Worm (Caenorhabditis elegans) whole organism, L4 larva: Measurements from ENCODE around the gene sms-2.

Source experiments
- D1046.2 ChIP-seq: fragments of 200-800 bp; sonication (Bioruptor generic); IDR thresholded peaks from 2 replicates; pipeline ENCODE4 v1.3.6; 2022; ENCODE audit warnings: missing genetic modification characterization, missing compliant biosample characterization
- F26F4.8 ChIP-seq: fragments of 200-800 bp; sonication (Bioruptor generic); conservative IDR thresholded peaks from 2 replicates; pipeline ENCODE4 v1.3.6; 2022; ENCODE audit warnings: missing genetic modification characterization, missing compliant biosample characterization
- F44E2.7 ChIP-seq: fragments of 200-800 bp; sonication (Bioruptor generic); IDR thresholded peaks from 2 replicates; pipeline ENCODE4 v2.1.2; 2022; ENCODE audit warnings: missing genetic modification characterization, missing compliant biosample characterization
- T20F7.1 ChIP-seq: fragments of 200-800 bp; sonication (Bioruptor generic); optimal IDR thresholded peaks from 2 replicates; lab custom pipeline; 2018; ENCODE audit warnings: mild to moderate bottlenecking, missing genetic modification characterization, missing compliant biosample characterization
- Y105C5A.15 ChIP-seq: fragments of 200-800 bp; sonication (Bioruptor generic); IDR thresholded peaks from 2 replicates; pipeline ENCODE4 v1.3.6; 2022; ENCODE audit warnings: missing genetic modification characterization, missing compliant biosample characterization
- ZK337.2 ChIP-seq: fragments of 200-800 bp; sonication (Bioruptor generic); IDR thresholded peaks from 2 replicates; pipeline ENCODE4 v1.3.6; 2022; ENCODE audit warnings: missing genetic modification reagents, missing genetic modification characterization, missing compliant biosample characterization
- aha-1 ChIP-seq: fragments of 150-350 bp; peaks from one replicate; lab custom pipeline; 2014; ENCODE audit warnings: missing biosample characterization, missing genetic modification characterization
- aly-2 ChIP-seq: sonication (generic microtip); optimal IDR thresholded peaks from 2 replicates; lab custom pipeline; 2018; ENCODE audit warnings: missing biosample characterization, missing genetic modification characterization
- attf-4 ChIP-seq: sonication (generic microtip); optimal IDR thresholded peaks from 3 replicates; lab custom pipeline; 2017; ENCODE audit warnings: missing biosample characterization, missing genetic modification characterization
- ceh-20 ChIP-seq: fragments of 200-800 bp; sonication (Bioruptor generic); IDR thresholded peaks from 2 replicates; pipeline ENCODE4 v1.3.6; 2022; ENCODE audit warnings: missing genetic modification reagents, missing genetic modification characterization, missing compliant biosample characterization
- ceh-32 ChIP-seq: sonication (generic microtip); optimal IDR thresholded peaks from 2 replicates; lab custom pipeline; 2016; ENCODE audit warnings: mild to moderate bottlenecking, missing genetic modification characterization, missing compliant biosample characterization; ENCODE audit not compliant: poor library complexity
- ces-1 ChIP-seq: fragments of 150-350 bp; sonication (generic microtip); optimal IDR thresholded peaks from 4 replicates; lab custom pipeline; 2014; ENCODE audit warnings: missing biosample characterization, missing genetic modification reagents, missing genetic modification characterization
- ctbp-1 ChIP-seq: fragments of 200-800 bp; sonication (Bioruptor generic); IDR thresholded peaks from 2 replicates; pipeline ENCODE4 v1.3.6; 2022; ENCODE audit warnings: missing genetic modification reagents, missing genetic modification characterization, missing compliant biosample characterization
- daf-8 ChIP-seq: fragments of 200-800 bp; sonication (Bioruptor generic); IDR thresholded peaks from 2 replicates; pipeline ENCODE4 v1.3.6; 2022; ENCODE audit warnings: missing genetic modification characterization, missing compliant biosample characterization
- dve-1 ChIP-seq: sonication (generic microtip); optimal IDR thresholded peaks from 2 replicates; lab custom pipeline; 2017; ENCODE audit warnings: antibody characterized with exemption, mild to moderate bottlenecking, missing genetic modification characterization, missing compliant biosample characterization; ENCODE audit not compliant: insufficient read depth
- egl-27 ChIP-seq: sonication (generic microtip); optimal IDR thresholded peaks from 3 replicates; lab custom pipeline; 2017; ENCODE audit warnings: missing biosample characterization, missing genetic modification reagents, missing genetic modification characterization
- fkh-10 ChIP-seq: fragments of 150-350 bp; optimal IDR thresholded peaks from 2 replicates; lab custom pipeline; 2014; ENCODE audit warnings: missing biosample characterization, missing genetic modification reagents, missing genetic modification characterization
- fos-1 ChIP-seq: fragments of 150-350 bp; optimal IDR thresholded peaks from 2 replicates; lab custom pipeline; 2014; ENCODE audit warnings: missing biosample characterization, missing genetic modification characterization
- hlh-11 ChIP-seq: fragments of 200-800 bp; sonication (Bioruptor generic); optimal IDR thresholded peaks from 2 replicates; lab custom pipeline; 2018; ENCODE audit warnings: mild to moderate bottlenecking, missing genetic modification characterization, missing compliant biosample characterization
- hlh-30 ChIP-seq: sonication (generic microtip); optimal IDR thresholded peaks from 2 replicates; lab custom pipeline; 2017; ENCODE audit warnings: antibody characterized with exemption, mild to moderate bottlenecking, missing genetic modification characterization, missing compliant biosample characterization; ENCODE audit not compliant: insufficient read depth
- jun-1 ChIP-seq: fragments of 150-350 bp; optimal IDR thresholded peaks from 2 replicates; lab custom pipeline; 2014; ENCODE audit warnings: missing biosample characterization, missing genetic modification reagents, missing genetic modification characterization
- lin-1 ChIP-seq: fragments of 200-800 bp; sonication (Bioruptor generic); IDR thresholded peaks from 2 replicates; pipeline ENCODE4 v1.3.6; 2022; ENCODE audit warnings: missing genetic modification reagents, missing genetic modification characterization, missing compliant biosample characterization
- lin-13 ChIP-seq: fragments of 150-350 bp; optimal IDR thresholded peaks from 2 replicates; lab custom pipeline; 2014; ENCODE audit warnings: missing biosample characterization, missing genetic modification reagents, missing genetic modification characterization
- lin-38 ChIP-seq: fragments of 200-800 bp; sonication (Bioruptor generic); IDR thresholded peaks from 2 replicates; pipeline ENCODE4 v1.3.6; 2022; ENCODE audit warnings: missing genetic modification reagents, missing genetic modification characterization, missing compliant biosample characterization
- lir-3 ChIP-seq: sonication (generic microtip); optimal IDR thresholded peaks from 2 replicates; lab custom pipeline; 2016; ENCODE audit warnings: mild to moderate bottlenecking, missing genetic modification characterization, missing compliant biosample characterization
- madf-5 ChIP-seq, 2 experiments: fragments of 200-800 bp; sonication (Bioruptor generic); IDR thresholded peaks; 2 replicates each; pipeline ENCODE4 v1.3.6; 2022; ENCODE audit warnings: missing compliant biosample characterization in 2 of 2, missing genetic modification characterization in 2 of 2
- mep-1 ChIP-seq: fragments of 150-350 bp; sonication (generic microtip); optimal IDR thresholded peaks from 3 replicates; lab custom pipeline; 2014; ENCODE audit warnings: missing biosample characterization, missing genetic modification characterization
- mes-2 ChIP-seq: sonication (generic microtip); optimal IDR thresholded peaks from 2 replicates; lab custom pipeline; 2016; ENCODE audit warnings: missing genotype, mild to moderate bottlenecking, missing genetic modification characterization, missing compliant biosample characterization; ENCODE audit not compliant: poor library complexity, severe bottlenecking
- mxl-3 ChIP-seq: fragments of 200-800 bp; sonication (Bioruptor generic); optimal IDR thresholded peaks from 2 replicates; lab custom pipeline; 2018; ENCODE audit warnings: mild to moderate bottlenecking, missing genetic modification characterization, missing compliant biosample characterization
- nhr-102 ChIP-seq: sonication (generic microtip); optimal IDR thresholded peaks from 2 replicates; lab custom pipeline; 2016; ENCODE audit warnings: mild to moderate bottlenecking, missing genetic modification characterization, moderate library complexity, missing compliant biosample characterization
- nhr-111 ChIP-seq: fragments of 200-800 bp; sonication (Bioruptor generic); optimal IDR thresholded peaks from 2 replicates; lab custom pipeline; 2018; ENCODE audit warnings: mild to moderate bottlenecking, missing genetic modification characterization, missing compliant biosample characterization
- nhr-42 ChIP-seq: fragments of 200-800 bp; sonication (Bioruptor generic); IDR thresholded peaks from 2 replicates; pipeline ENCODE4 v1.3.6; 2022; ENCODE audit warnings: missing genetic modification characterization, missing compliant biosample characterization
- nhr-48 ChIP-seq: sonication (generic microtip); optimal IDR thresholded peaks from 2 replicates; lab custom pipeline; 2016; ENCODE audit warnings: mild to moderate bottlenecking, missing genetic modification characterization, missing compliant biosample characterization
- nhr-76 ChIP-seq: fragments of 150-350 bp; optimal IDR thresholded peaks from 2 replicates; lab custom pipeline; 2014; ENCODE audit warnings: missing biosample characterization, missing genetic modification characterization
- pha-4 ChIP-seq, 2 experiments: fragments of 150-350 bp in 1 of 2; fragments of 200-800 bp in 1 of 2; sonication (Bioruptor generic) in 1 of 2; IDR thresholded peaks in 1 of 2; optimal IDR thresholded peaks in 1 of 2; 2 replicates each; pipeline versions ENCODE4 v1.3.6 to Lab custom; 2014 to 2022; ENCODE audit warnings: missing genetic modification characterization in 2 of 2, missing genetic modification reagents in 2 of 2, missing biosample characterization in 1 of 2, missing compliant biosample characterization in 1 of 2
- pqm-1 ChIP-seq: sonication (generic microtip); optimal IDR thresholded peaks from 2 replicates; lab custom pipeline; 2017; ENCODE audit warnings: missing biosample characterization, missing genetic modification characterization
- rbr-2 ChIP-seq: sonication (generic microtip); optimal IDR thresholded peaks from 2 replicates; lab custom pipeline; 2016; ENCODE audit warnings: missing genotype, missing genetic modification characterization, missing compliant biosample characterization
- saeg-2 ChIP-seq: fragments of 200-800 bp; sonication (Bioruptor generic); IDR thresholded peaks from 2 replicates; pipeline ENCODE4 v1.3.6; 2022; ENCODE audit warnings: missing genetic modification reagents, missing genetic modification characterization, missing compliant biosample characterization
- sdz-12 ChIP-seq: fragments of 200-800 bp; sonication (Bioruptor generic); optimal IDR thresholded peaks from 2 replicates; lab custom pipeline; 2018; ENCODE audit warnings: mild to moderate bottlenecking, missing genetic modification characterization, missing compliant biosample characterization
- skn-1 ChIP-seq: fragments of 150-350 bp; optimal IDR thresholded peaks from 2 replicates; lab custom pipeline; 2014; ENCODE audit warnings: missing biosample characterization, missing genetic modification characterization
- snpc-1.2 ChIP-seq: fragments of 200-800 bp; sonication (Bioruptor generic); IDR thresholded peaks from 2 replicates; pipeline ENCODE4 v1.3.6; 2022; ENCODE audit warnings: missing genetic modification reagents, missing genetic modification characterization, missing compliant biosample characterization
- spr-1 ChIP-seq: sonication (generic microtip); optimal IDR thresholded peaks from 2 replicates; lab custom pipeline; 2016; ENCODE audit warnings: mild to moderate bottlenecking, missing genetic modification characterization, missing compliant biosample characterization
- tag-97 ChIP-seq: fragments of 200-800 bp; sonication (Bioruptor generic); IDR thresholded peaks from 2 replicates; pipeline ENCODE4 v1.3.6; 2022; ENCODE audit warnings: missing genetic modification characterization, missing compliant biosample characterization
- unc-39 ChIP-seq: sonication (generic microtip); optimal IDR thresholded peaks from 2 replicates; lab custom pipeline; 2017; ENCODE audit warnings: missing biosample characterization, missing genetic modification characterization
- vab-7 ChIP-seq: fragments of 200-800 bp; sonication (Bioruptor generic); IDR thresholded peaks from 2 replicates; pipeline ENCODE4 v1.3.6; 2022; ENCODE audit warnings: missing genetic modification reagents, missing genetic modification characterization, missing compliant biosample characterization
- zag-1 ChIP-seq: fragments of 150-350 bp; optimal IDR thresholded peaks from 2 replicates; lab custom pipeline; 2014; ENCODE audit warnings: missing biosample characterization, missing genetic modification characterization
- zfp-3 ChIP-seq: fragments of 200-800 bp; sonication (Bioruptor generic); conservative IDR thresholded peaks from 2 replicates; pipeline ENCODE4 v1.3.6; 2022; ENCODE audit warnings: missing genetic modification reagents, missing genetic modification characterization, missing compliant biosample characterization
- zip-11 ChIP-seq: fragments of 200-800 bp; sonication (Bioruptor generic); IDR thresholded peaks from 2 replicates; pipeline ENCODE4 v1.3.6; 2022; ENCODE audit warnings: missing genetic modification characterization, missing compliant biosample characterization
- zip-2 ChIP-seq: fragments of 150-350 bp; optimal IDR thresholded peaks from 2 replicates; lab custom pipeline; 2014; ENCODE audit warnings: missing biosample characterization, missing genetic modification characterization
- ztf-11 ChIP-seq: fragments of 150-350 bp; optimal IDR thresholded peaks from 2 replicates; lab custom pipeline; 2014; ENCODE audit warnings: missing biosample characterization, missing genetic modification characterization

Gene sms-2

ce11 chrX:957581-957980 is 8.9 kb upstream of the sms-2 start, which contains the start of gene chil-10:
Gene chil-10 (plus strand): TSS chrX:957881.
- TF ChIP-seq nhr-102 (tag; lab: Kevin White, UChicago) (no peak), lin-13 (GFP tag; lab: Kevin White, UChicago) (no peak), zag-1 (tag; lab: Kevin White, UChicago) (no peak), madf-5 (GFP tag; IDR thresholded peaks at IDR 0.05; lab: Robert Waterston, UW) (no peak), saeg-2 (GFP tag; lab: Robert Waterston, UW) (no peak), fkh-10 (GFP tag; lab: Kevin White, UChicago) (no peak), egl-27 (tag; lab: Kevin White, UChicago) (no peak), aha-1 (peak; percentile 6), nhr-42 (no peak)

DNA sequence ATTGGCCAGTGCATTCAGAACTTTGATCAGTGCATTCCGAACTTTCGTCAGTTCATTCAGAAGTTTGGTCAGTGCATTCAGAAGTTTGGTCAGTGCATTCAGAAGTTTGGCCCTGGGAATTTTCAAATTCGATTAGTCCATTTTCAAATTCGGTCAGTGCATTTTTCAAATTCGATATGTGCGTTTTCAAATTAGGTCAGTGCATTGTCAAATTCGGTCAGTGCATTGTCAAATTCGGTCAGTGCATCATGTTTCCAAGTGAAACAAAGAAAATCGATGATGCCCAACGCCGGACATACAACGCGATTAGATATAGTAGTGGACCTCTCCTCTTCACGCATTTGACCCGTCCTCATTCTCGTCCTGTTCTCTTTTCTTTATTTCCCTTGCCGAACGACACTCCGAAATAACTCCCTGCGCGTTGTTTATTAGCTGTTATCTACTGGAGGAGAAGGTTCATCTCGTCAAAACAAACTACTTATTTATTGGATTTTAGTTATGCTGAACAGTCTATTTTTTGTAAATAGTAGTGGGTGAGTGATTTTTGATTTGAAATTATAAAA is 5.9 kb upstream of the sms-2 start, which contains the start of gene apm-3:
TSS of gene apm-3 (plus strand) at position 477 of the 563 bp plus-strand sequence.
- TF ChIP-seq mxl-3 (GFP tag; lab: Kevin White, UChicago) (no peak), nhr-48 (tag; lab: Kevin White, UChicago) (no peak), mep-1 (tag; lab: Kevin White, UChicago) (peak; percentile 12), zag-1 (tag; lab: Kevin White, UChicago) (no peak), aha-1 (no peak), D1046.2 (GFP tag; lab: Robert Waterston, UW) (no peak), lin-13 (GFP tag; lab: Kevin White, UChicago) (no peak), ZK337.2 (no peak), lin-38 (GFP tag; lab: Robert Waterston, UW) (no peak), fos-1 (tag; lab: Kevin White, UChicago) (no peak), nhr-111 (GFP tag; lab: Kevin White, UChicago) (no peak), F26F4.8 (GFP tag; lab: Robert Waterston, UW) (no peak), sdz-12 (GFP tag; lab: Kevin White, UChicago) (no peak), ceh-20 (GFP tag; lab: Robert Waterston, UW) (no peak), Y105C5A.15 (GFP tag; lab: Robert Waterston, UW) (no peak), pqm-1 (tag; lab: Kevin White, UChicago) (no peak), tag-97 (GFP tag; lab: Robert Waterston, UW) (no peak), zip-2 (tag; lab: Kevin White, UChicago) (no peak), aly-2 (tag; lab: Kevin White, UChicago) (no peak), dve-1 (tag; lab: Kevin White, UChicago) (peak; percentile 26), attf-4 (tag; lab: Kevin White, UChicago) (no peak), ces-1 (no peak), spr-1 (tag; lab: Kevin White, UChicago) (no peak), lin-1 (no peak), rbr-2 (tag; lab: Kevin White, UChicago) (no peak), ceh-32 (tag; lab: Kevin White, UChicago) (no peak), ztf-11 (tag; lab: Kevin White, UChicago) (no peak), hlh-11 (no peak), unc-39 (tag; lab: Kevin White, UChicago) (no peak), pha-4 (GFP tag; IDR thresholded peaks at IDR 0.05; lab: Robert Waterston, UW) (no peak), pha-4 (tag; optimal IDR thresholded peaks at IDR 0.05; lab: Kevin White, UChicago) (no peak), T20F7.1 (GFP tag; lab: Kevin White, UChicago) (peak; percentile 92), ctbp-1 (GFP tag; lab: Robert Waterston, UW) (no peak), F44E2.7 (GFP tag; lab: Robert Waterston, UW) (no peak), jun-1 (tag; lab: Kevin White, UChicago) (no peak), zfp-3 (GFP tag; lab: Robert Waterston, UW) (no peak), snpc-1.2 (GFP tag; lab: Robert Waterston, UW) (no peak), zip-11 (GFP tag; lab: Robert Waterston, UW) (no peak), daf-8 (GFP tag; lab: Robert Waterston, UW) (no peak), nhr-76 (tag; lab: Kevin White, UChicago) (no peak), lir-3 (no peak), hlh-30 (tag; lab: Kevin White, UChicago) (peak; percentile 16), skn-1 (no peak), mes-2 (tag; lab: Kevin White, UChicago) (peak; percentile 47), vab-7 (no peak)
